Worm (Caenorhabditis elegans): ENCODE results near the gene T07E3.2.

- TF ChIP-seq him-1 (tag; optimal IDR thresholded peaks at IDR 0.05) (no peak), W03F9.2 (tag; optimal IDR thresholded peaks at IDR 0.05) (no peak)
Observed at ce11 chrIII:6869268-6869667, 37.2 kb upstream of the T07E3.2 start, which contains the start of the genes cra-1 and kbp-1.
